Worm (Caenorhabditis elegans) whole organism, young adult: ENCODE measurements around the gene D1046.16.

Experiments used
- B0019.2 ChIP-seq: fragments of 200-800 bp; sonication (Bioruptor generic); conservative IDR thresholded peaks from 2 replicates; pipeline ENCODE4 v1.3.6; 2022; ENCODE audit warnings: missing genetic modification reagents, missing genetic modification characterization, missing compliant biosample characterization
- B0261.1 ChIP-seq: sonication (generic microtip); optimal IDR thresholded peaks from 2 replicates; lab custom pipeline; 2016; ENCODE audit warnings: mild to moderate bottlenecking, missing genetic modification characterization, moderate library complexity, missing compliant biosample characterization
- D2030.7 ChIP-seq: fragments of 200-800 bp; sonication (Bioruptor generic); IDR thresholded peaks from 2 replicates; pipeline ENCODE4 v1.3.6; 2022; ENCODE audit warnings: missing genetic modification reagents, missing genetic modification characterization, missing compliant biosample characterization
- F23B12.7 ChIP-seq: sonication (generic microtip); optimal IDR thresholded peaks from 2 replicates; lab custom pipeline; 2017; ENCODE audit warnings: missing genetic modification characterization, mild to moderate bottlenecking, missing compliant biosample characterization, antibody characterized with exemption, moderate library complexity; ENCODE audit not compliant: insufficient read depth
- F39B2.1 ChIP-seq: fragments of 200-800 bp; sonication (Bioruptor generic); IDR thresholded peaks from 2 replicates; pipeline ENCODE4 v1.3.6; 2022; ENCODE audit warnings: missing genetic modification reagents, missing genetic modification characterization, missing compliant biosample characterization
- F49E8.2 ChIP-seq: sonication (generic microtip); optimal IDR thresholded peaks from 3 replicates; lab custom pipeline; 2017; ENCODE audit warnings: missing genetic modification characterization, mild to moderate bottlenecking, missing compliant biosample characterization, antibody characterized with exemption, moderate library complexity; ENCODE audit not compliant: insufficient read depth
- F55B11.4 ChIP-seq: sonication (generic microtip); optimal IDR thresholded peaks from 2 replicates; lab custom pipeline; 2016; ENCODE audit warnings: missing compliant biosample characterization, missing genetic modification characterization, borderline replicate concordance; ENCODE audit not compliant: insufficient read depth
- T07F8.4 ChIP-seq: sonication (generic microtip); optimal IDR thresholded peaks from 2 replicates; lab custom pipeline; 2016; ENCODE audit warnings: mild to moderate bottlenecking, missing genetic modification characterization, moderate library complexity, missing compliant biosample characterization
- Y53F4B.3 ChIP-seq: fragments of 200-800 bp; sonication (Bioruptor generic); IDR thresholded peaks from 2 replicates; pipeline ENCODE4 v1.3.6; 2022; ENCODE audit warnings: missing genetic modification reagents, missing genetic modification characterization, missing compliant biosample characterization
- Y53G8AR.9 ChIP-seq: fragments of 200-800 bp; sonication (Bioruptor generic); conservative IDR thresholded peaks from 2 replicates; pipeline ENCODE4 v1.3.6; 2022; ENCODE audit warnings: missing genetic modification reagents, missing genetic modification characterization, missing compliant biosample characterization
- aptf-2 ChIP-seq: fragments of 200-800 bp; sonication (Bioruptor generic); conservative IDR thresholded peaks from 2 replicates; pipeline ENCODE4 v1.3.6; 2022; ENCODE audit warnings: missing genetic modification reagents, missing genetic modification characterization, missing compliant biosample characterization
- attf-5 ChIP-seq: fragments of 200-800 bp; sonication (Bioruptor generic); optimal IDR thresholded peaks from 2 replicates; lab custom pipeline; 2018; ENCODE audit warnings: mild to moderate bottlenecking, missing genetic modification characterization, missing compliant biosample characterization
- bed-2 ChIP-seq: fragments of 200-800 bp; sonication (Bioruptor generic); IDR thresholded peaks from 2 replicates; pipeline ENCODE4 v1.3.6; 2022; ENCODE audit warnings: missing genetic modification reagents, missing genetic modification characterization, missing compliant biosample characterization
- cebp-1 ChIP-seq, 2 experiments: fragments of 200-800 bp in 1 of 2; sonication (Bioruptor generic) in 1 of 2; sonication (generic microtip) in 1 of 2; IDR thresholded peaks in 1 of 2; optimal IDR thresholded peaks in 1 of 2; 2 replicates each; pipeline versions ENCODE4 v1.3.6 to Lab custom; 2017 to 2022; ENCODE audit warnings: missing compliant biosample characterization in 2 of 2, missing genetic modification characterization in 2 of 2, mild to moderate bottlenecking in 1 of 2, missing genetic modification reagents in 1 of 2, moderate library complexity in 1 of 2
- ceh-58 ChIP-seq: fragments of 200-800 bp; sonication (Bioruptor generic); IDR thresholded peaks from 2 replicates; pipeline ENCODE4 v1.3.6; 2022; ENCODE audit warnings: missing genetic modification characterization, missing compliant biosample characterization
- die-1 ChIP-seq: sonication (generic microtip); optimal IDR thresholded peaks from 2 replicates; lab custom pipeline; 2016; ENCODE audit warnings: missing genotype, mild to moderate bottlenecking, missing genetic modification characterization, missing compliant biosample characterization
- ets-4 ChIP-seq: fragments of 200-800 bp; sonication (Bioruptor generic); optimal IDR thresholded peaks from 2 replicates; lab custom pipeline; 2018; ENCODE audit warnings: mild to moderate bottlenecking, missing genetic modification characterization, missing compliant biosample characterization
- him-1 ChIP-seq: sonication (generic microtip); optimal IDR thresholded peaks from 2 replicates; lab custom pipeline; 2016; ENCODE audit warnings: missing genotype, missing genetic modification reagents, missing genetic modification characterization, missing compliant biosample characterization
- hlh-12 ChIP-seq: sonication (generic microtip); optimal IDR thresholded peaks from 2 replicates; lab custom pipeline; 2016; ENCODE audit warnings: missing genetic modification characterization, missing compliant biosample characterization
- hmg-1.2 ChIP-seq: fragments of 200-800 bp; sonication (Bioruptor generic); IDR thresholded peaks from 2 replicates; pipeline ENCODE4 v1.3.6; 2022; ENCODE audit warnings: missing genetic modification reagents, missing genetic modification characterization, missing compliant biosample characterization
- hrde-1 ChIP-seq: sonication (generic microtip); optimal IDR thresholded peaks from 2 replicates; lab custom pipeline; 2016; ENCODE audit warnings: missing genetic modification characterization, mild to moderate bottlenecking, missing compliant biosample characterization, moderate library complexity, missing genotype, missing genetic modification reagents, borderline replicate concordance
- hsf-1 ChIP-seq: fragments of 200-800 bp; sonication (Bioruptor generic); IDR thresholded peaks from 2 replicates; pipeline ENCODE4 v1.3.6; 2022; ENCODE audit warnings: missing genetic modification reagents, missing genetic modification characterization, missing compliant biosample characterization
- lag-1 ChIP-seq: fragments of 200-800 bp; sonication (Bioruptor generic); IDR thresholded peaks from 2 replicates; pipeline ENCODE4 v1.3.6; 2022; ENCODE audit warnings: missing genetic modification reagents, missing genetic modification characterization, missing compliant biosample characterization
- let-607 ChIP-seq, 2 experiments: fragments of 200-800 bp in 1 of 2; sonication (Bioruptor generic) in 1 of 2; sonication (generic microtip) in 1 of 2; optimal IDR thresholded peaks; 2 replicates each; lab custom pipeline; 2016 to 2018; ENCODE audit warnings: mild to moderate bottlenecking in 2 of 2, missing compliant biosample characterization in 2 of 2, missing genetic modification characterization in 2 of 2, moderate library complexity in 2 of 2, missing genotype in 1 of 2
- lin-26 ChIP-seq: fragments of 200-800 bp; sonication (Bioruptor generic); IDR thresholded peaks from 2 replicates; pipeline ENCODE4 v1.3.6; 2022; ENCODE audit warnings: missing genetic modification reagents, missing genetic modification characterization, missing compliant biosample characterization
- lsl-1 ChIP-seq: fragments of 200-800 bp; sonication (Bioruptor generic); optimal IDR thresholded peaks from 2 replicates; lab custom pipeline; 2018; ENCODE audit warnings: mild to moderate bottlenecking, missing genetic modification characterization, moderate library complexity, missing compliant biosample characterization
- lsy-27 ChIP-seq: sonication (generic microtip); optimal IDR thresholded peaks from 2 replicates; lab custom pipeline; 2017; ENCODE audit warnings: missing genetic modification characterization, mild to moderate bottlenecking, missing compliant biosample characterization, antibody characterized with exemption, missing genotype, borderline replicate concordance; ENCODE audit not compliant: insufficient read depth
- nfya-1 ChIP-seq: sonication (generic microtip); optimal IDR thresholded peaks from 2 replicates; lab custom pipeline; 2017; ENCODE audit warnings: antibody characterized with exemption, missing compliant biosample characterization, missing genetic modification characterization, borderline replicate concordance; ENCODE audit not compliant: insufficient read depth
- nhr-120 ChIP-seq: fragments of 200-800 bp; sonication (Bioruptor generic); IDR thresholded peaks from 2 replicates; pipeline ENCODE4 v1.3.6; 2022; ENCODE audit warnings: missing genetic modification characterization, missing compliant biosample characterization
- nhr-80 ChIP-seq: sonication (generic microtip); optimal IDR thresholded peaks from 2 replicates; lab custom pipeline; 2016; ENCODE audit warnings: missing genetic modification characterization, missing compliant biosample characterization
- nhr-90 ChIP-seq: sonication (generic microtip); optimal IDR thresholded peaks from 2 replicates; lab custom pipeline; 2016; ENCODE audit warnings: missing genotype, mild to moderate bottlenecking, missing genetic modification characterization, missing compliant biosample characterization
- rcor-1 ChIP-seq: fragments of 200-800 bp; sonication (Bioruptor generic); IDR thresholded peaks from 2 replicates; pipeline ENCODE4 v1.3.6; 2022; ENCODE audit warnings: missing genetic modification reagents, missing genetic modification characterization, missing compliant biosample characterization
- rec-8 ChIP-seq, 2 experiments: sonication (generic microtip); optimal IDR thresholded peaks; 2 replicates each; lab custom pipeline; 2016; ENCODE audit warnings: mild to moderate bottlenecking in 2 of 2, missing genetic modification characterization in 2 of 2, missing genetic modification reagents in 2 of 2, missing genotype in 2 of 2, missing biosample characterization in 1 of 2, missing compliant biosample characterization in 1 of 2, moderate library complexity in 1 of 2
- snpc-3.4 ChIP-seq: sonication (generic microtip); optimal IDR thresholded peaks from 2 replicates; lab custom pipeline; 2017; ENCODE audit warnings: missing genetic modification characterization, mild to moderate bottlenecking, missing compliant biosample characterization, antibody characterized with exemption, moderate library complexity, missing genotype, missing genetic modification reagents
- snpc-4 ChIP-seq, 5 experiments: fragments of 150-350 bp in 1 of 5; sonication (generic microtip) in 4 of 5; optimal IDR thresholded peaks; 2 replicates each; lab custom pipeline; 2014 to 2018; ENCODE audit warnings: missing genetic modification characterization in 5 of 5, missing biosample characterization in 3 of 5, antibody characterized with exemption in 2 of 5, mild to moderate bottlenecking in 2 of 5, missing compliant biosample characterization in 2 of 5, missing genotype in 2 of 5, moderate library complexity in 2 of 5, missing genetic modification reagents in 1 of 5
- somi-1 ChIP-seq: fragments of 200-800 bp; sonication (Bioruptor generic); optimal IDR thresholded peaks from 2 replicates; lab custom pipeline; 2018; ENCODE audit warnings: mild to moderate bottlenecking, missing genetic modification characterization, missing compliant biosample characterization
- sptf-2 ChIP-seq: fragments of 200-800 bp; sonication (Bioruptor generic); optimal IDR thresholded peaks from 2 replicates; lab custom pipeline; 2018; ENCODE audit warnings: mild to moderate bottlenecking, missing genetic modification characterization, missing compliant biosample characterization
- tbp1 ChIP-seq: fragments of 200-800 bp; sonication (Bioruptor generic); optimal IDR thresholded peaks from 2 replicates; lab custom pipeline; 2018; ENCODE audit warnings: mild to moderate bottlenecking, missing genetic modification characterization, missing compliant biosample characterization
- tbx-9 ChIP-seq: sonication (generic microtip); optimal IDR thresholded peaks from 2 replicates; lab custom pipeline; 2016; ENCODE audit warnings: borderline replicate concordance, missing genetic modification characterization, inconsistent platforms, missing compliant biosample characterization
- tlf-1 ChIP-seq: fragments of 200-800 bp; sonication (Bioruptor generic); optimal IDR thresholded peaks from 2 replicates; lab custom pipeline; 2018; ENCODE audit warnings: mild to moderate bottlenecking, missing genetic modification characterization, missing compliant biosample characterization
- unc-62 ChIP-seq: fragments of 150-350 bp; optimal IDR thresholded peaks from 2 replicates; lab custom pipeline; 2014; ENCODE audit warnings: missing biosample characterization, missing genetic modification reagents, missing genetic modification characterization
- zfh-2 ChIP-seq: fragments of 200-800 bp; sonication (Bioruptor generic); conservative IDR thresholded peaks from 2 replicates; pipeline ENCODE4 v1.3.6; 2022; ENCODE audit warnings: missing genetic modification reagents, missing genetic modification characterization, missing compliant biosample characterization
- ztf-26 ChIP-seq: sonication (generic microtip); optimal IDR thresholded peaks from 2 replicates; lab custom pipeline; 2017; ENCODE audit warnings: missing genetic modification characterization, missing compliant biosample characterization

The D1046.16 gene

DNA sequence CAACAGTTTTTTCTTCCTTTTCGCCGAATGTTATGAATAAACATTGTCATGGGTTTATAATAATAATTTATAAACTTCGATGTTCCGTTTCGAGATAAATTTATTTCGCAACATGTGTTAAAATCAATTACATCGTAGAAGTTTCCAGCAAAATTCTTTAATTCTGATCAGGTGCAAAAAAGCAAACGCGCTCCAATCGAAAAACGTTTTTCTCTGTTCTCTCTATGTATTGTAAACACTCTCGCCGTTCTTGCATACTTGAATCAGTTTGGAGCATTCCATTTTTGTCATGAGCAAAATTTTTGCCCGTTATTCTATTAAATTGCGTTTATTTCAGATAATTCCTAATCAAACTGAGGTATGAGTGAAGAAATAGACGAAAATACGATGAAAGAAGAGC lies 28.2 kb upstream of the D1046.16 start, which contains the start of gene rad-54.L2 (continued):
- TF ChIP-seq lsl-1 (GFP tag; lab: Kevin White, UChicago) (peak; percentile 33), sptf-2 (GFP tag; lab: Kevin White, UChicago) (no peak), hmg-1.2 (GFP tag; lab: Robert Waterston, UW) (peak; percentile 69; the same call in 1 of the 2 replicates), lsy-27 (tag; lab: Kevin White, UChicago) (no peak), attf-5 (GFP tag; lab: Kevin White, UChicago) (peak; percentile 78), tlf-1 (GFP tag; lab: Kevin White, UChicago) (peak; percentile 51), hlh-12 (no peak), him-1 (no peak)

ce11 chrIV:8901346-8901745 lies 20.6 kb upstream of the D1046.16 start, which contains the start of gene C27B7.5:
Gene C27B7.5 (plus strand): TSS chrIV:8901646.
- no peak for TF ChIP-seq tbx-9 (tag; lab: Kevin White, UChicago)
- no peak for TF ChIP-seq zfh-2 (GFP tag; lab: Robert Waterston, UW)
- no peak for TF ChIP-seq let-607 (tag; optimal IDR thresholded peaks at IDR 0.05; lab: Kevin White, UChicago)
- TF ChIP-seq cebp-1 (GFP tag; IDR thresholded peaks at IDR 0.05; lab: Robert Waterston, UW): no peak
- TF ChIP-seq cebp-1 (tag; optimal IDR thresholded peaks at IDR 0.05; lab: Kevin White, UChicago): peak; percentile 31
- no peak for TF ChIP-seq ceh-58 (GFP tag; lab: Robert Waterston, UW)
- no peak for TF ChIP-seq ets-4 (GFP tag; lab: Kevin White, UChicago)
- TF ChIP-seq somi-1 (GFP tag; lab: Kevin White, UChicago): no peak
- TF ChIP-seq F23B12.7 (tag; lab: Kevin White, UChicago): no peak
- TF ChIP-seq him-1: peak; percentile 22
- TF ChIP-seq F55B11.4: no peak
- peak; percentile 35 for TF ChIP-seq hrde-1
- TF ChIP-seq aptf-2 (GFP tag; lab: Robert Waterston, UW): no peak
- no peak for TF ChIP-seq rec-8 (tag; optimal IDR thresholded peaks at IDR 0.05; lab: Kevin White, UChicago)
- TF ChIP-seq nhr-90 (tag; lab: Kevin White, UChicago): no peak
- TF ChIP-seq tbp1 (GFP tag; lab: Kevin White, UChicago): no peak
- TF ChIP-seq F39B2.1: no peak
- TF ChIP-seq B0261.1: no peak
- TF ChIP-seq nfya-1 (tag; lab: Kevin White, UChicago): no peak
- TF ChIP-seq Y53F4B.3 (GFP tag; lab: Robert Waterston, UW): no peak
- TF ChIP-seq T07F8.4: no peak
- no peak for TF ChIP-seq unc-62 (GFP tag; lab: Kevin White, UChicago)
- TF ChIP-seq D2030.7 (GFP tag; lab: Robert Waterston, UW): 0 out of 2 replicates have a peak, but pooled peaks have one; percentile 17
- peak; percentile 5 for TF ChIP-seq lsl-1 (GFP tag; lab: Kevin White, UChicago)
- no peak for TF ChIP-seq rcor-1 (GFP tag; lab: Robert Waterston, UW)
- no peak for TF ChIP-seq snpc-4 (GFP tag; optimal IDR thresholded peaks at IDR 0.05; lab: Kevin White, UChicago)
- TF ChIP-seq snpc-4 (tag; optimal IDR thresholded peaks at IDR 0.05; lab: Kevin White, UChicago): peak in 1 of 4 experiments; percentile 20
- no peak for TF ChIP-seq nhr-120
- no peak for TF ChIP-seq nhr-80
- no peak for TF ChIP-seq B0019.2
- no peak for TF ChIP-seq ztf-26 (tag; lab: Kevin White, UChicago)
- no peak for TF ChIP-seq lin-26 (GFP tag; lab: Robert Waterston, UW)
- TF ChIP-seq F49E8.2 (tag; lab: Kevin White, UChicago): no peak
- peak; percentile 9 for TF ChIP-seq snpc-3.4 (tag; lab: Kevin White, UChicago)
- no peak for TF ChIP-seq hsf-1 (GFP tag; lab: Robert Waterston, UW)
- no peak for TF ChIP-seq Y53G8AR.9 (GFP tag; lab: Robert Waterston, UW)
- TF ChIP-seq lag-1: no peak
- no peak for TF ChIP-seq bed-2 (GFP tag; lab: Robert Waterston, UW)
- TF ChIP-seq die-1 (tag; lab: Kevin White, UChicago): no peak
